Worm (Caenorhabditis elegans): Measurements from ENCODE around the gene F26F12.5.

F26F12.5 gene

DNA sequence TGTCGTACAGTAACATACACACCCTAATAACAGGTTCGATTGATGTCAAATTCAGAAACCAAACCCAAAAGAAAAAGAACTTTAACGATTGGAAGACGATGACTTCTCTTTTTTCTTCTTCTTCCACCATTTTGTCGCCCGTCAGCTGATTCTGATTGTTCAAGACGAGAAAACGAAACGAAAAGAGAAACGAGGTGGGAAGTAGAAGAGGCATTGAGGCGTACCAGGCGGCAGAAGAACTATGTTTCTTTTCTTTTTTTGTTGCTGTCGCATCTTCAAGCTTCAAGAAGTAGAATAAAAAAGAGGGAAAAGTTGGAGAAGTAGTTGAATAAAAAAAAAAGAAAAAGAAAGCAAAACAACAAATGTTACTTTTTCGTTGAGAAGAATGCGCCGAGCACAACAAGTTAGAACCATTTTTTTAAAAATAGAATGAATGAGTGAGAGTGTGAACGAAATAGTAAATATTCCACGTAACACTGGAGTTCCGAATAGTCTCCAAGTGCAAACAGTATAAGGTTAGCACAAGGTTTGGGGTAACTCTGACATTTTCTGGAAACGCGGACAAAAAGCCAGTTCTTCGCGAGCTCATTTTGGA is 16.9 kb downstream of the F26F12.5 start (continued):
- TF ChIP-seq zfp-2 (tag; optimal IDR thresholded peaks at IDR 0.05) (no peak), lin-38 (GFP tag; IDR thresholded peaks at IDR 0.05) (no peak), ceh-62 (tag; optimal IDR thresholded peaks at IDR 0.05) (no peak), duxl-1 (tag; optimal IDR thresholded peaks at IDR 0.05; ENCODE audit: poor library complexity) (no peak), pha-4 (GFP tag; IDR thresholded peaks at IDR 0.05) (no peak), pha-4 (tag; optimal IDR thresholded peaks at IDR 0.05) (no peak), madf-9 (GFP tag; conservative IDR thresholded peaks at IDR 0.05) (no peak), Y48G9A.11 (GFP tag; IDR thresholded peaks at IDR 0.05) (no peak)

DNA sequence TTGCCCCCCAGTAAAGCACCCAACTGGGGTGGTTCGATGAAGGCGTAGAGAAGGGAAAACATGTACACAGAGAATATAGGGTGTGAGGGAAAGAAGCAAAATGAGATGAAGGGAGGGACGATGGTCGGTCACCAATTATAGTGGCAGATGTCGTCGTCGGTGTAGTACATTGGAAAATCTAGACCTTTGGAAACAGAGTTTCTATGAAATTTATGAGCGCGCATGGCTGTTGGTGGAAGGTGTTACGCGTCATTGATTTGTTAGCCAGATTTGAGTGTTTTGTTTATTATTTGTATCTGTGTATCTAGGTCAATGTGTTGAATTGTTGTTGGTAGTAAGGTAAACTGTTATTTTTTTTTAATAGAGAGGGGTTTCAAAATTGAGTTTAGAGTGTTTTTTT is 18.3 kb downstream of the F26F12.5 start:
- no peak for TF ChIP-seq nhr-41 (GFP tag; IDR thresholded peaks at IDR 0.05)
- no peak for TF ChIP-seq skn-1 (tag; optimal IDR thresholded peaks at IDR 0.05)
- no peak for TF ChIP-seq pqm-1 (tag; optimal IDR thresholded peaks at IDR 0.05)
- no peak for TF ChIP-seq mxl-2 (GFP tag; conservative IDR thresholded peaks at IDR 0.05)
- TF ChIP-seq rbr-2 (tag; optimal IDR thresholded peaks at IDR 0.05), result no peak
- no peak for TF ChIP-seq zfp-3 (GFP tag; conservative IDR thresholded peaks at IDR 0.05)
- TF ChIP-seq daf-12 (tag; optimal IDR thresholded peaks at IDR 0.05), result no peak
- no peak for TF ChIP-seq F10B5.3 (tag; optimal IDR thresholded peaks at IDR 0.05)
- no peak for TF ChIP-seq aly-2 (tag; optimal IDR thresholded peaks at IDR 0.05)
- no peak for TF ChIP-seq nhr-102 (tag; optimal IDR thresholded peaks at IDR 0.05)
- no peak for TF ChIP-seq lir-3 (tag; optimal IDR thresholded peaks at IDR 0.05)
- no peak for TF ChIP-seq zip-2 (tag; optimal IDR thresholded peaks at IDR 0.05)
- no peak for TF ChIP-seq nhr-11 (tag; optimal IDR thresholded peaks at IDR 0.05)
- no peak for TF ChIP-seq T26A8.4 (GFP tag; IDR thresholded peaks at IDR 0.05)
- TF ChIP-seq ama-1 (optimal IDR thresholded peaks at IDR 0.05), result no peak

DNA sequence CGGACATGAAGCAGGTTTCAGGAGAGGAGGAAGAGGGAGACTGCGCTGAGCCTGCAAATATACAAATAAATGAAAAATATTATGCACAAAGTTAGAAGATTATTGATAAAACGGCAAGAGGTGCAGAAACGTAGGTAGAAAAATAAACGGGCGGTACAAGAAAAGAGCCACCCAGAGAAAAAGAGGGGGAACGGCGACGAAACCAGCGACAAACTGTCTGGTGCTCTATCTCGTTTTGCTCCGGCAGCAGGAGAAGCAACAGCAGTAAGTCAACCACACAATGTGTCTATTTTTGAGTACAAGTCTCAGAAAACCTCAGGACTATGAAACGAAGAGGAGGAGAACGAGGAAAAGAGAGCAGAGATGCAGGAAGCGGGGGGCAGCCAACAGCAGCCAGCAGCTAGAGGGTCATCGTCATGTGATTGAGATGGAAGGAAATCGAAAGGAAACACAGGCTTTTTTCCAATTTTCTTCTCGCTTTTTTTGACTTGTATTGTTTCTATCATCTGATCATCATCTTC is 19.3 kb downstream of the F26F12.5 start, which contains the start of gene F26F12.3:
Gene F26F12.3 (minus strand): TSS at position 51 of the 521 bp plus-strand sequence.
- TF ChIP-seq nhr-76 (tag; optimal IDR thresholded peaks at IDR 0.05) (no peak), tra-1 (GFP tag; IDR thresholded peaks at IDR 0.05) (0 out of 2 replicates have a peak, but pooled peaks have one; percentile 38), mdl-1 (tag; optimal IDR thresholded peaks at IDR 0.05) (peak in 1 of 2 experiments; percentile 80), Y5F2A.4 (GFP tag; optimal IDR thresholded peaks at IDR 0.05) (no peak), D1046.2 (GFP tag; IDR thresholded peaks at IDR 0.05) (no peak), lin-39 (tag; optimal IDR thresholded peaks at IDR 0.05) (no peak), ceh-20 (GFP tag; IDR thresholded peaks at IDR 0.05) (peak; percentile 8; the same call in 1 of the 2 replicates), madf-9 (GFP tag; conservative IDR thresholded peaks at IDR 0.05) (no peak; the same call in 1 of the 2 replicates), set-16 (GFP tag; IDR thresholded peaks at IDR 0.05) (peak; percentile 64), F49E8.2 (tag; optimal IDR thresholded peaks at IDR 0.05; ENCODE audit: borderline replicate concordance) (no peak), nhr-11 (tag; optimal IDR thresholded peaks at IDR 0.05) (peak; percentile 84), nhr-48 (tag; optimal IDR thresholded peaks at IDR 0.05) (peak; percentile 88), mdt-29 (GFP tag; IDR thresholded peaks at IDR 0.05) (no peak), nhr-77 (tag; optimal IDR thresholded peaks at IDR 0.05) (peak; percentile 85), aly-2 (tag; optimal IDR thresholded peaks at IDR 0.05) (no peak), hlh-11 (tag; optimal IDR thresholded peaks at IDR 0.05) (peak; percentile 91), nhr-28 (tag; optimal IDR thresholded peaks at IDR 0.05) (peak; percentile 88), Y105C5A.15 (GFP tag; IDR thresholded peaks at IDR 0.05) (no peak), aha-1 (tag) (peak; percentile 30), mep-1 (tag; optimal IDR thresholded peaks at IDR 0.05) (peak; percentile 69), ZK337.2 (GFP tag; IDR thresholded peaks at IDR 0.05) (no peak), lin-15B (tag; optimal IDR thresholded peaks at IDR 0.05) (no peak), F37D6.2 (tag; optimal IDR thresholded peaks at IDR 0.05) (no peak), rbr-2 (tag; optimal IDR thresholded peaks at IDR 0.05) (peak; percentile 16), hif-1 (tag; optimal IDR thresholded peaks at IDR 0.05) (peak in 1 of 2 experiments; percentile 64), pha-4 (GFP tag; IDR thresholded peaks at IDR 0.05) (peak; percentile 72), pha-4 (tag; optimal IDR thresholded peaks at IDR 0.05) (no peak), attf-4 (tag; optimal IDR thresholded peaks at IDR 0.05) (no peak), vab-7 (GFP tag; IDR thresholded peaks at IDR 0.05) (no peak), ceh-44 (GFP tag; IDR thresholded peaks at IDR 0.05) (no peak), ama-1 (optimal IDR thresholded peaks at IDR 0.05) (peak; percentile 23), egl-27 (tag; optimal IDR thresholded peaks at IDR 0.05) (no peak), T26A8.4 (GFP tag; IDR thresholded peaks at IDR 0.05) (no peak)
